Fruit fly (Drosophila melanogaster) whole organism, embryonic: Measurements from ENCODE around the gene djl.
A peak's percentile ranks its signal among the peaks of the same experiment; 100 is the strongest.

Source experiments
- Antp ChIP-seq: fragments of 200-800 bp; sonication (Bioruptor generic); optimal IDR thresholded peaks from 3 replicates; lab custom pipeline; 2016; ENCODE audit warnings: missing biosample characterization, missing genetic modification characterization
- CG11398 ChIP-seq: fragments of 200-800 bp; sonication (Bioruptor generic); optimal IDR thresholded peaks from 2 replicates; lab custom pipeline; 2016; ENCODE audit warnings: missing biosample characterization, missing genetic modification characterization
- CG11504 ChIP-seq: fragments of 200-800 bp; sonication (Bioruptor generic); optimal IDR thresholded peaks from 3 replicates; lab custom pipeline; 2019; ENCODE audit warnings: missing biosample characterization, mild to moderate bottlenecking, missing genetic modification characterization, moderate library complexity
- CG12659 ChIP-seq: fragments of 200-800 bp; sonication (Bioruptor generic); optimal IDR thresholded peaks from 3 replicates; lab custom pipeline; 2017; ENCODE audit warnings: mild to moderate bottlenecking, missing biosample characterization, missing genetic modification reagents, missing genetic modification characterization
- CG13287 ChIP-seq: fragments of 200-800 bp; sonication (Bioruptor generic); IDR thresholded peaks from 2 replicates; pipeline ENCODE4 v1.3.6; 2022; ENCODE audit warnings: missing biosample characterization, missing genetic modification characterization; ENCODE audit not compliant: partially characterized antibody
- CG13894 ChIP-seq: fragments of 200-800 bp; sonication (Bioruptor generic); optimal IDR thresholded peaks from 3 replicates; lab custom pipeline; 2018; ENCODE audit warnings: missing biosample characterization, mild to moderate bottlenecking, missing genetic modification characterization, moderate library complexity
- CG17568 ChIP-seq: fragments of 200-800 bp; sonication (Bioruptor generic); optimal IDR thresholded peaks from 2 replicates; lab custom pipeline; 2018; ENCODE audit warnings: missing biosample characterization, mild to moderate bottlenecking, missing genetic modification characterization, moderate library complexity
- CG18599 ChIP-seq: fragments of 200-800 bp; sonication (Bioruptor generic); optimal IDR thresholded peaks from 3 replicates; lab custom pipeline; 2017; ENCODE audit warnings: missing biosample characterization, missing genetic modification characterization, mild to moderate bottlenecking, moderate library complexity, missing genetic modification reagents
- CG32767 ChIP-seq: fragments of 200-800 bp; sonication (Bioruptor generic); IDR thresholded peaks from 2 replicates; pipeline ENCODE4 v1.3.6; 2022; ENCODE audit warnings: missing biosample characterization, missing genetic modification characterization
- CG33213 ChIP-seq: fragments of 200-800 bp; sonication (Bioruptor generic); optimal IDR thresholded peaks from 3 replicates; lab custom pipeline; 2016; ENCODE audit warnings: missing biosample characterization, missing genetic modification characterization
- CG3407 ChIP-seq: fragments of 200-800 bp; sonication (Bioruptor generic); optimal IDR thresholded peaks from 2 replicates; lab custom pipeline; 2018; ENCODE audit warnings: missing biosample characterization, mild to moderate bottlenecking, missing genetic modification characterization
- CG34224 ChIP-seq: fragments of 200-800 bp; sonication (Bioruptor generic); IDR thresholded peaks from 3 replicates; pipeline ENCODE4 v1.3.6; 2022; ENCODE audit warnings: missing biosample characterization, missing genetic modification characterization; ENCODE audit not compliant: partially characterized antibody
- CG3847 ChIP-seq: fragments of 200-800 bp; sonication (Bioruptor generic); IDR thresholded peaks from 2 replicates; pipeline ENCODE4 v1.3.6; 2022; ENCODE audit warnings: missing biosample characterization, missing genetic modification characterization
- CG3995 ChIP-seq: fragments of 200-800 bp; sonication (Bioruptor generic); optimal IDR thresholded peaks from 3 replicates; lab custom pipeline; 2016; ENCODE audit warnings: missing biosample characterization, missing genetic modification characterization
- CG4617 ChIP-seq: fragments of 200-800 bp; sonication (Bioruptor generic); optimal IDR thresholded peaks from 3 replicates; lab custom pipeline; 2016; ENCODE audit warnings: missing biosample characterization, missing genetic modification characterization, borderline replicate concordance
- CG4707 ChIP-seq: fragments of 200-800 bp; sonication (Bioruptor generic); optimal IDR thresholded peaks from 2 replicates; lab custom pipeline; 2018; ENCODE audit warnings: missing biosample characterization, mild to moderate bottlenecking, missing genetic modification characterization, moderate library complexity
- CG4854 ChIP-seq: fragments of 200-800 bp; sonication (Bioruptor generic); optimal IDR thresholded peaks from 2 replicates; lab custom pipeline; 2016; ENCODE audit warnings: missing biosample characterization, missing genetic modification characterization, inconsistent platforms
- CG8478 ChIP-seq: fragments of >200 bp; optimal IDR thresholded peaks from 2 replicates; lab custom pipeline; 2018
- CG9797 ChIP-seq: fragments of 200-800 bp; sonication (Bioruptor generic); optimal IDR thresholded peaks from 3 replicates; lab custom pipeline; 2018; ENCODE audit warnings: missing biosample characterization, mild to moderate bottlenecking, missing genetic modification characterization
- CTCF ChIP-seq: fragments of 200-800 bp; sonication (Bioruptor generic); optimal IDR thresholded peaks from 2 replicates; lab custom pipeline; 2017; ENCODE audit warnings: missing biosample characterization, mild to moderate bottlenecking, missing genetic modification characterization, moderate library complexity
- CrebB ChIP-seq: fragments of 200-800 bp; sonication (Bioruptor generic); optimal IDR thresholded peaks from 3 replicates; lab custom pipeline; 2018; ENCODE audit warnings: missing biosample characterization, mild to moderate bottlenecking, missing genetic modification characterization
- E2f2 ChIP-seq: fragments of 200-800 bp; sonication (Bioruptor generic); IDR thresholded peaks from 2 replicates; pipeline ENCODE4 v1.3.6; 2022; ENCODE audit warnings: missing biosample characterization, missing genetic modification characterization
- HmgZ ChIP-seq: fragments of 200-800 bp; sonication (Bioruptor generic); optimal IDR thresholded peaks from 2 replicates; lab custom pipeline; 2018; ENCODE audit warnings: missing biosample characterization, mild to moderate bottlenecking, missing genetic modification characterization
- MBD-R2 ChIP-seq: fragments of 200-800 bp; sonication (Bioruptor generic); IDR thresholded peaks from 2 replicates; pipeline ENCODE4 v1.3.6; 2022; ENCODE audit warnings: missing biosample characterization, missing genetic modification characterization
- Myb ChIP-seq: fragments of 200-800 bp; sonication (Bioruptor generic); optimal IDR thresholded peaks from 2 replicates; lab custom pipeline; 2016; ENCODE audit warnings: missing biosample characterization, missing genetic modification characterization
- NC2α ChIP-seq: fragments of 200-800 bp; sonication (Bioruptor generic); optimal IDR thresholded peaks from 2 replicates; lab custom pipeline; 2016; ENCODE audit warnings: missing biosample characterization, missing genetic modification characterization
- Sin3A ChIP-seq: fragments of >200 bp; optimal IDR thresholded peaks from 2 replicates; lab custom pipeline; 2018
- YL-1 ChIP-seq: fragments of 200-800 bp; sonication (Bioruptor generic); optimal IDR thresholded peaks from 3 replicates; lab custom pipeline; 2017; ENCODE audit warnings: missing biosample characterization, mild to moderate bottlenecking, missing genetic modification characterization
- abd-A ChIP-seq: fragments of 200-800 bp; sonication (Bioruptor generic); optimal IDR thresholded peaks from 3 replicates; lab custom pipeline; 2019; ENCODE audit warnings: missing biosample characterization, mild to moderate bottlenecking, missing genetic modification characterization, moderate library complexity
- al ChIP-seq: fragments of 200-800 bp; sonication (Bioruptor generic); IDR thresholded peaks from 2 replicates; pipeline ENCODE4 v1.3.6; 2022; ENCODE audit warnings: missing biosample characterization, missing genetic modification characterization
- ara ChIP-seq: fragments of 200-800 bp; sonication (Bioruptor generic); IDR thresholded peaks from 2 replicates; pipeline ENCODE4 v1.3.6; 2022; ENCODE audit warnings: missing biosample characterization, missing genetic modification characterization
- crol ChIP-seq: fragments of 200-800 bp; sonication (Bioruptor generic); IDR thresholded peaks from 2 replicates; pipeline ENCODE4 v1.3.6; 2022; ENCODE audit warnings: missing biosample characterization, missing genetic modification characterization
- ems ChIP-seq: fragments of 200-800 bp; sonication (Bioruptor generic); optimal IDR thresholded peaks from 3 replicates; lab custom pipeline; 2016; ENCODE audit warnings: missing biosample characterization, missing genetic modification characterization
- ftz-f1 ChIP-seq: fragments of 200-800 bp; sonication (Bioruptor generic); optimal IDR thresholded peaks from 2 replicates; lab custom pipeline; 2016; ENCODE audit warnings: missing biosample characterization, missing genetic modification characterization
- jigr1 ChIP-seq: fragments of 200-800 bp; sonication (Bioruptor generic); IDR thresholded peaks from 3 replicates; pipeline ENCODE4 v1.3.6; 2022; ENCODE audit warnings: missing biosample characterization, missing genetic modification characterization
- jumu ChIP-seq: fragments of 200-800 bp; sonication (Bioruptor generic); optimal IDR thresholded peaks from 3 replicates; lab custom pipeline; 2016; ENCODE audit warnings: missing biosample characterization, missing genetic modification characterization
- lab ChIP-seq: fragments of 200-800 bp; sonication (Bioruptor generic); optimal IDR thresholded peaks from 3 replicates; lab custom pipeline; 2017; ENCODE audit warnings: missing biosample characterization, missing genetic modification characterization, mild to moderate bottlenecking, moderate library complexity, missing genetic modification reagents
- lov ChIP-seq, 2 experiments: fragments of 200-800 bp in 1 of 2; fragments of >200 bp in 1 of 2; sonication (Bioruptor generic) in 1 of 2; IDR thresholded peaks in 1 of 2; optimal IDR thresholded peaks in 1 of 2; 2 replicates in 1 of 2; 3 replicates in 1 of 2; pipeline versions ENCODE4 v1.3.6 to Lab custom; 2017 to 2022; ENCODE audit warnings: missing biosample characterization in 1 of 2, missing genetic modification characterization in 1 of 2
- mirr ChIP-seq: fragments of 200-800 bp; sonication (Bioruptor generic); optimal IDR thresholded peaks from 3 replicates; lab custom pipeline; 2018; ENCODE audit warnings: missing biosample characterization, mild to moderate bottlenecking, missing genetic modification characterization
- pzg ChIP-seq: fragments of 200-800 bp; sonication (Bioruptor generic); optimal IDR thresholded peaks from 3 replicates; lab custom pipeline; 2018; ENCODE audit warnings: missing biosample characterization, mild to moderate bottlenecking, missing genetic modification characterization, moderate library complexity
- ranshi ChIP-seq: fragments of 200-800 bp; sonication (Bioruptor generic); IDR thresholded peaks from 2 replicates; pipeline ENCODE4 v1.3.6; 2022; ENCODE audit warnings: missing biosample characterization, missing genetic modification characterization
- scrt ChIP-seq: fragments of 200-800 bp; sonication (Bioruptor generic); optimal IDR thresholded peaks from 2 replicates; lab custom pipeline; 2018; ENCODE audit warnings: missing biosample characterization, mild to moderate bottlenecking, missing genetic modification characterization, moderate library complexity
- sd ChIP-seq: fragments of 200-800 bp; sonication (Bioruptor generic); optimal IDR thresholded peaks from 3 replicates; lab custom pipeline; 2018; ENCODE audit warnings: missing biosample characterization, mild to moderate bottlenecking, missing genetic modification characterization, moderate library complexity
- sens-2 ChIP-seq: fragments of 200-800 bp; sonication (Bioruptor generic); IDR thresholded peaks from 2 replicates; pipeline ENCODE4 v1.3.6; 2022; ENCODE audit warnings: missing biosample characterization, missing genetic modification characterization
- slbo ChIP-seq: fragments of 200-800 bp; sonication (Bioruptor generic); IDR thresholded peaks from 2 replicates; pipeline ENCODE4 v1.3.6; 2022; ENCODE audit warnings: missing biosample characterization, missing genetic modification characterization
- slp2 ChIP-seq: fragments of 200-800 bp; sonication (Bioruptor generic); optimal IDR thresholded peaks from 2 replicates; lab custom pipeline; 2016; ENCODE audit warnings: missing biosample characterization, missing genetic modification characterization
- sna ChIP-seq: fragments of 200-800 bp; sonication (Bioruptor generic); IDR thresholded peaks from 2 replicates; pipeline ENCODE4 v1.3.6; 2022; ENCODE audit warnings: missing biosample characterization, missing genetic modification characterization; ENCODE audit not compliant: partially characterized antibody
- sob ChIP-seq: fragments of 200-800 bp; sonication (Bioruptor generic); IDR thresholded peaks from 2 replicates; pipeline ENCODE4 v1.3.6; 2022; ENCODE audit warnings: missing biosample characterization, missing genetic modification characterization
- sr ChIP-seq: fragments of 200-800 bp; sonication (Bioruptor generic); IDR thresholded peaks from 3 replicates; pipeline ENCODE4 v1.3.6; 2022; ENCODE audit warnings: missing biosample characterization, missing genetic modification characterization
- sug ChIP-seq: fragments of 200-800 bp; optimal IDR thresholded peaks from 2 replicates; lab custom pipeline; 2019; ENCODE audit warnings: missing biosample characterization, mild to moderate bottlenecking, missing genetic modification characterization, moderate library complexity
- trh ChIP-seq: fragments of 200-800 bp; sonication (Bioruptor generic); optimal IDR thresholded peaks from 2 replicates; lab custom pipeline; 2016; ENCODE audit warnings: missing biosample characterization, missing genetic modification characterization
- zfh1 ChIP-seq: fragments of 200-800 bp; sonication (Bioruptor generic); IDR thresholded peaks from 3 replicates; pipeline ENCODE4 v1.3.6; 2022; ENCODE audit warnings: missing biosample characterization, missing genetic modification characterization

Gene djl

DNA sequence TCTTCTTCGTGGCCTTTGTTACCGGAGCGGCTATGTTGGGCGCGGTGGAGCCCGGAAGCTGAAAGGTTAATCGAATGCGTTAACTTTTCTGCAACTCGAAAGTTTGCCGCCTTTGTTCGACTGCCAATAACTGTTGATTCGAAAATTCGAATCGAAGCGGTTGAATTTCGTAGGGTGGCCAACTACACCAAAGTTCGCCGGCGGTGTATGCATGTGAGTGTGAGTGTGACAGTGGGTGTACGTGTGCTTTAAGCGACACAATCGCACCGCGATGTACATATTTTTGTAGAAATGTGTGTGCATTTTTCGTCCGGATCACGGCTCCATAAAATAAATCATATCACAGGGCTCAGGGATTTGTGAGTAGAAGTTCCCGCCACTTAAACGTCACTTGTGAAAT, 24.9 kb downstream of the djl start:
- no peak for TF ChIP-seq sna (GFP tag; lab: Robert Waterston, UW)
- peak; percentile 4 for TF ChIP-seq mirr (GFP tag; lab: Kevin White, UChicago)
- TF ChIP-seq CG3847 (GFP tag; lab: Robert Waterston, UW), result 0 out of 2 replicates have a peak, but pooled peaks have one; percentile 35
- peak; percentile 21 for TF ChIP-seq scrt (GFP tag; lab: Kevin White, UChicago)
- peak; percentile 0 for TF ChIP-seq CrebB (tag; lab: Kevin White, UChicago)
- 0 out of 2 replicates have a peak, but pooled peaks have one; percentile 15 for TF ChIP-seq slbo (GFP tag; lab: Robert Waterston, UW)
- no peak for TF ChIP-seq slp2 (GFP tag; lab: Kevin White, UChicago)
- peak; percentile 67 for TF ChIP-seq CG3995
- TF ChIP-seq MBD-R2, result no peak; the same call in 1 of the 2 replicates
- TF ChIP-seq CG9797 (GFP tag; lab: Kevin White, UChicago), result no peak
- TF ChIP-seq CG17568 (GFP tag; lab: Kevin White, UChicago), result no peak
- no peak for TF ChIP-seq lov (optimal IDR thresholded peaks at IDR 0.05; lab: Kevin White, UChicago)
- TF ChIP-seq lov (GFP tag; IDR thresholded peaks at IDR 0.05; lab: Robert Waterston, UW), result no peak
- no peak for TF ChIP-seq CG8478 (lab: Kevin White, UChicago)
- no peak for TF ChIP-seq jumu (GFP tag; lab: Kevin White, UChicago)
- TF ChIP-seq NC2α (GFP tag; lab: Kevin White, UChicago), result no peak
- 0 out of 2 replicates have a peak, but pooled peaks have one; percentile 14 for TF ChIP-seq ara (GFP tag; lab: Robert Waterston, UW)
- no peak for TF ChIP-seq CG34224 (GFP tag; lab: Robert Waterston, UW)
- TF ChIP-seq HmgZ (tag; lab: Kevin White, UChicago), result peak; percentile 1
- TF ChIP-seq YL-1 (GFP tag; lab: Kevin White, UChicago), result peak; percentile 4
- peak; percentile 10 for TF ChIP-seq sug (tag; lab: Kevin White, UChicago)
- TF ChIP-seq ftz-f1, result no peak
- no peak for TF ChIP-seq CG11504 (tag; lab: Kevin White, UChicago)
- peak; percentile 74 for TF ChIP-seq sr (GFP tag; lab: Robert Waterston, UW)
- peak; percentile 22; the same call in 1 of the 2 replicates for TF ChIP-seq CG13287
- no peak for TF ChIP-seq trh
- peak; percentile 41; the same call in 1 of the 2 replicates for TF ChIP-seq CG32767
- TF ChIP-seq CG3407 (GFP tag; lab: Kevin White, UChicago), result no peak
- no peak for TF ChIP-seq abd-A
- TF ChIP-seq CG11398 (GFP tag; lab: Kevin White, UChicago), result no peak
- no peak for TF ChIP-seq ems (GFP tag; lab: Kevin White, UChicago)
- peak; percentile 28 for TF ChIP-seq CG4707 (GFP tag; lab: Kevin White, UChicago)
- TF ChIP-seq lab (GFP tag; lab: Kevin White, UChicago), result no peak
- TF ChIP-seq zfh1 (GFP tag; lab: Robert Waterston, UW), result peak; percentile 5; the same call in 1 of the 3 replicates
- TF ChIP-seq CG12659 (GFP tag; lab: Kevin White, UChicago), result peak; percentile 8
- TF ChIP-seq sd (tag; lab: Kevin White, UChicago), result no peak
- no peak for TF ChIP-seq CTCF (GFP tag; lab: Kevin White, UChicago)
- TF ChIP-seq Sin3A (lab: Kevin White, UChicago), result no peak
- TF ChIP-seq crol (GFP tag; lab: Robert Waterston, UW), result no peak
- peak; percentile 24 for TF ChIP-seq CG4617 (GFP tag; lab: Kevin White, UChicago)
- TF ChIP-seq CG33213, result no peak
- no peak for TF ChIP-seq al (GFP tag; lab: Robert Waterston, UW)
- peak; percentile 84 for TF ChIP-seq E2f2 (GFP tag; lab: Robert Waterston, UW)
- TF ChIP-seq Myb (GFP tag; lab: Kevin White, UChicago), result peak; percentile 80
- no peak for TF ChIP-seq CG18599
- peak; percentile 39 for TF ChIP-seq pzg (GFP tag; lab: Kevin White, UChicago)
- TF ChIP-seq ranshi (GFP tag; lab: Robert Waterston, UW), result peak; percentile 39; the same call in 1 of the 2 replicates
- TF ChIP-seq sob (GFP tag; lab: Robert Waterston, UW), result 0 out of 2 replicates have a peak, but pooled peaks have one; percentile 22
- no peak for TF ChIP-seq jigr1 (GFP tag; lab: Robert Waterston, UW)
- no peak for TF ChIP-seq CG13894
- no peak for TF ChIP-seq CG4854
- TF ChIP-seq Antp (GFP tag; lab: Kevin White, UChicago), result no peak
- TF ChIP-seq sens-2, result no peak
